Worm (Caenorhabditis elegans): ENCODE data around the gene str-87.

str-87 gene

ce11 chrV:8936791-8937475 lies 51.1 kb downstream of the str-87 start:
- no peak for TF ChIP-seq mep-1 (tag; optimal IDR thresholded peaks at IDR 0.05)
- no peak for TF ChIP-seq M03D4.4 (tag; optimal IDR thresholded peaks at IDR 0.05)
- no peak for TF ChIP-seq drap-1 (GFP tag; optimal IDR thresholded peaks at IDR 0.05)
- no peak for TF ChIP-seq mab-5 (tag; optimal IDR thresholded peaks at IDR 0.05)
- peak; percentile 92 for TF ChIP-seq hlh-1 (tag; optimal IDR thresholded peaks at IDR 0.05)
- TF ChIP-seq bed-3 (GFP tag; optimal IDR thresholded peaks at IDR 0.05): no peak
- TF ChIP-seq sem-2 (GFP tag; optimal IDR thresholded peaks at IDR 0.05): no peak
- no peak for TF ChIP-seq lin-32 (GFP tag; optimal IDR thresholded peaks at IDR 0.05)
- no peak for TF ChIP-seq zip-8 (tag; optimal IDR thresholded peaks at IDR 0.05)
- no peak for TF ChIP-seq ces-1 (GFP tag; optimal IDR thresholded peaks at IDR 0.05)
- no peak for TF ChIP-seq ceh-39 (tag; optimal IDR thresholded peaks at IDR 0.05)
- TF ChIP-seq unc-120 (tag; optimal IDR thresholded peaks at IDR 0.05; ENCODE audit: poor library complexity, severe bottlenecking): peak; percentile 4
- no peak for TF ChIP-seq ztf-11 (tag; optimal IDR thresholded peaks at IDR 0.05)
- no peak for TF ChIP-seq mls-2 (tag; optimal IDR thresholded peaks at IDR 0.05)
- TF ChIP-seq flh-1 (GFP tag; optimal IDR thresholded peaks at IDR 0.05): no peak
- no peak for TF ChIP-seq ceh-83 (GFP tag; optimal IDR thresholded peaks at IDR 0.05)
- TF ChIP-seq sptf-1 (tag; optimal IDR thresholded peaks at IDR 0.05): no peak
- TF ChIP-seq unc-39 (tag; optimal IDR thresholded peaks at IDR 0.05): no peak
- no peak for TF ChIP-seq elt-3 (tag; optimal IDR thresholded peaks at IDR 0.05)
- peak; percentile 77 for TF ChIP-seq unc-62 (GFP tag; optimal IDR thresholded peaks at IDR 0.05)
- TF ChIP-seq nhr-76 (tag; optimal IDR thresholded peaks at IDR 0.05): no peak
- TF ChIP-seq lsy-2 (tag; optimal IDR thresholded peaks at IDR 0.05): no peak
- no peak for TF ChIP-seq ham-2 (GFP tag; optimal IDR thresholded peaks at IDR 0.05)
